Worm (Caenorhabditis elegans): ENCODE data around the gene F39G3.3.
A peak's percentile ranks its signal among the peaks of the same experiment; 100 is the strongest.

The F39G3.3 gene

ce11 chrV:4731154-4731961 is at the start of gene F39G3.3:
TSS of gene F39G3.3 (plus strand) at chrV:4731911.
- no peak for TF ChIP-seq aly-2 (tag; optimal IDR thresholded peaks at IDR 0.05)
- TF ChIP-seq jun-1 (tag; optimal IDR thresholded peaks at IDR 0.05) = no peak
- TF ChIP-seq fos-1 (tag; optimal IDR thresholded peaks at IDR 0.05) = no peak
- no peak for TF ChIP-seq snpc-4 (tag; optimal IDR thresholded peaks at IDR 0.05)
- peak; percentile 36 for TF ChIP-seq vab-15 (tag; optimal IDR thresholded peaks at IDR 0.05)
- TF ChIP-seq pag-3 (tag; optimal IDR thresholded peaks at IDR 0.05; ENCODE audit: borderline replicate concordance, insufficient read depth) = no peak
- peak; percentile 46 for TF ChIP-seq blmp-1 (tag; optimal IDR thresholded peaks at IDR 0.05)
- TF ChIP-seq hlh-4 (tag; optimal IDR thresholded peaks at IDR 0.05) = no peak
- no peak for TF ChIP-seq nhr-12 (tag; optimal IDR thresholded peaks at IDR 0.05)
- TF ChIP-seq isw-1 (GFP tag; IDR thresholded peaks at IDR 0.05) = peak; percentile 6; the same call in 1 of the 2 replicates
- TF ChIP-seq ama-1 (optimal IDR thresholded peaks at IDR 0.05) = no peak
- TF ChIP-seq ztf-11 (tag; optimal IDR thresholded peaks at IDR 0.05) = peak in 1 of 2 experiments; percentile 7
- no peak for TF ChIP-seq ceh-88 (GFP tag; IDR thresholded peaks at IDR 0.05)
- TF ChIP-seq nhr-47 (tag; optimal IDR thresholded peaks at IDR 0.05) = peak; percentile 65
- TF ChIP-seq C34B4.2 (tag; optimal IDR thresholded peaks at IDR 0.05) = no peak
- TF ChIP-seq skn-1 (tag; optimal IDR thresholded peaks at IDR 0.05) = peak; percentile 74
- TF ChIP-seq alr-1 (tag; optimal IDR thresholded peaks at IDR 0.05; ENCODE audit: borderline replicate concordance) = no peak
- TF ChIP-seq fkh-10 (GFP tag; optimal IDR thresholded peaks at IDR 0.05) = no peak
- TF ChIP-seq pax-3 (tag; optimal IDR thresholded peaks at IDR 0.05) = no peak
- peak; percentile 30 for TF ChIP-seq elt-2 (tag; optimal IDR thresholded peaks at IDR 0.05)
- TF ChIP-seq lin-35 (GFP tag; optimal IDR thresholded peaks at IDR 0.05) = peak; percentile 24 to 49
- no peak for TF ChIP-seq ztf-4 (tag; optimal IDR thresholded peaks at IDR 0.05)
- peak; percentile 58 to 63 for TF ChIP-seq lsy-2 (tag; optimal IDR thresholded peaks at IDR 0.05)
- no peak for TF ChIP-seq egl-27 (tag; optimal IDR thresholded peaks at IDR 0.05)
- no peak for TF ChIP-seq zip-4 (GFP tag; optimal IDR thresholded peaks at IDR 0.05)
- peak; percentile 50 for TF ChIP-seq lin-14 (GFP tag; optimal IDR thresholded peaks at IDR 0.05)
- peak; percentile 52 for TF ChIP-seq C16A3.4 (tag; optimal IDR thresholded peaks at IDR 0.05)
- peak; percentile 58 for TF ChIP-seq xbp-1 (tag; optimal IDR thresholded peaks at IDR 0.05)
- TF ChIP-seq ces-1 (GFP tag; optimal IDR thresholded peaks at IDR 0.05) = no peak
- peak; percentile 57 for TF ChIP-seq nhr-20 (tag; optimal IDR thresholded peaks at IDR 0.05)
- no peak for TF ChIP-seq nhr-11 (tag; optimal IDR thresholded peaks at IDR 0.05)
- no peak for TF ChIP-seq unc-30 (tag; optimal IDR thresholded peaks at IDR 0.05)
- peak; percentile 69 for TF ChIP-seq nhr-90 (tag; optimal IDR thresholded peaks at IDR 0.05; ENCODE audit: poor library complexity)
- no peak for TF ChIP-seq nhr-237 (tag; optimal IDR thresholded peaks at IDR 0.05)
- peak; percentile 48 for TF ChIP-seq tbx-2 (tag; optimal IDR thresholded peaks at IDR 0.05)
- TF ChIP-seq sup-37 (GFP tag; optimal IDR thresholded peaks at IDR 0.05) = no peak
- peak; percentile 66 for TF ChIP-seq swsn-7 (tag; optimal IDR thresholded peaks at IDR 0.05)
- TF ChIP-seq egl-13 (tag; optimal IDR thresholded peaks at IDR 0.05) = peak; percentile 29
- peak; percentile 9 for TF ChIP-seq fkh-4 (tag; optimal IDR thresholded peaks at IDR 0.05; ENCODE audit: borderline replicate concordance)
- TF ChIP-seq sox-4 (tag; optimal IDR thresholded peaks at IDR 0.05) = no peak
- peak; percentile 33 to 55 for TF ChIP-seq efl-1 (optimal IDR thresholded peaks at IDR 0.05)
- peak; percentile 35 to 95 for TF ChIP-seq efl-1 (GFP tag; optimal IDR thresholded peaks at IDR 0.05 in 1 of 2)
- no peak for TF ChIP-seq nhr-28 (tag; optimal IDR thresholded peaks at IDR 0.05)
- TF ChIP-seq mef-2 (tag; optimal IDR thresholded peaks at IDR 0.05) = no peak
- no peak for TF ChIP-seq nhr-84 (tag; optimal IDR thresholded peaks at IDR 0.05)
- no peak for TF ChIP-seq aha-1 (tag; optimal IDR thresholded peaks at IDR 0.05)
- peak; percentile 81 for TF ChIP-seq rnt-1 (tag; optimal IDR thresholded peaks at IDR 0.05)
- peak; percentile 42 for TF ChIP-seq irx-1 (tag; optimal IDR thresholded peaks at IDR 0.05)
- peak; percentile 80 for TF ChIP-seq nhr-85 (tag)
- TF ChIP-seq hlh-17 (GFP tag; optimal IDR thresholded peaks at IDR 0.05; ENCODE audit: borderline replicate concordance) = no peak
- TF ChIP-seq lin-39 (tag; optimal IDR thresholded peaks at IDR 0.05) = peak; percentile 81
- no peak for TF ChIP-seq nhr-76 (tag; optimal IDR thresholded peaks at IDR 0.05)
